Fruit fly (Drosophila melanogaster): ENCODE data around the gene CG11151.

CG11151 gene

DNA sequence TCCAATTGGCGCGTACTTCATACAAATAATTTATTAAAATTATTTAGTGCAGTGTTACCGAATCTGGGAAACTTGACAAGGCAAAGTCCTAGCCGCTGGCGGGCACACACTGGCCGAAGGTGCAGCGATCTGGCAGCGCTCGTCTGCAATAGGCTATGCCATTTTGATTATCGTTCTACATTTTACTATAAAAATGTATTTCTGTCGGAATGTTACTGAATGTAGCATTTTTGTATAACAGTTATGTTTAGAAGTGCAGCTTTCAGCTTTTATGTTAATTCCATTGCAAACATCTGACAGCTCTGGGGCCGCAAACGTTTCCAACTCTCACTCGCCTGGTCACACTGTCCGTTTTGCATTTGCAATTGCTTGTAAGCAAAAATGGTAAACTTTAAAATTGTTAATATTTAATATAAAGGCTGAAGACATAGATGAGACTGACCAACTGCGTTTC is 5.1 kb downstream of the CG11151 start, which contains the start of gene Grip91 (continued):
- no peak for TF ChIP-seq CG4707 (GFP tag; optimal IDR thresholded peaks at IDR 0.05)
- TF ChIP-seq CG15011 (GFP tag; optimal IDR thresholded peaks at IDR 0.05): no peak
- no peak for TF ChIP-seq psq (GFP tag; optimal IDR thresholded peaks at IDR 0.05)
- no peak for TF ChIP-seq CG4404 (GFP tag; IDR thresholded peaks at IDR 0.05)
- TF ChIP-seq CG8924 (tag; optimal IDR thresholded peaks at IDR 0.05): peak; percentile 35
- TF ChIP-seq CG1832 (GFP tag; optimal IDR thresholded peaks at IDR 0.05): no peak
- TF ChIP-seq CG5180 (GFP tag; optimal IDR thresholded peaks at IDR 0.05): no peak
- no peak for TF ChIP-seq Drgx (GFP tag; IDR thresholded peaks at IDR 0.05)
- no peak for TF ChIP-seq org-1 (GFP tag; optimal IDR thresholded peaks at IDR 0.05)
- peak; percentile 87 for TF ChIP-seq gfzf (GFP tag; optimal IDR thresholded peaks at IDR 0.05)
- no peak for TF ChIP-seq Hr78 (GFP tag; optimal IDR thresholded peaks at IDR 0.05)
- TF ChIP-seq zen2 (GFP tag; IDR thresholded peaks at IDR 0.05; ENCODE audit: partially characterized antibody): no peak
- TF ChIP-seq CG18262 (tag; optimal IDR thresholded peaks at IDR 0.05): no peak
- TF ChIP-seq CG2116 (GFP tag; optimal IDR thresholded peaks at IDR 0.05): peak; percentile 49
- TF ChIP-seq CG13775 (GFP tag; optimal IDR thresholded peaks at IDR 0.05): no peak
- no peak for TF ChIP-seq crol (GFP tag; IDR thresholded peaks at IDR 0.05)
- TF ChIP-seq hkb (optimal IDR thresholded peaks at IDR 0.05): peak; percentile 95
- no peak for TF ChIP-seq hkb (GFP tag; IDR thresholded peaks at IDR 0.05)
- no peak for TF ChIP-seq Dip2 (GFP tag; IDR thresholded peaks at IDR 0.05)
- no peak for TF ChIP-seq Lpt (GFP tag; optimal IDR thresholded peaks at IDR 0.05)
- no peak for TF ChIP-seq seq (GFP tag; IDR thresholded peaks at IDR 0.05)
- peak; percentile 11 for TF ChIP-seq CHES-1-like (GFP tag; optimal IDR thresholded peaks at IDR 0.05)
- no peak for TF ChIP-seq Doc3 (GFP tag; IDR thresholded peaks at IDR 0.05; ENCODE audit: partially characterized antibody)
- TF ChIP-seq peb (GFP tag; IDR thresholded peaks at IDR 0.05): no peak
- no peak for TF ChIP-seq stc (GFP tag; IDR thresholded peaks at IDR 0.05)
- TF ChIP-seq tgo (GFP tag; IDR thresholded peaks at IDR 0.05): no peak
- no peak for TF ChIP-seq ranshi (GFP tag; IDR thresholded peaks at IDR 0.05)
- TF ChIP-seq CG11695 (GFP tag; IDR thresholded peaks at IDR 0.05): no peak
- TF ChIP-seq bbx (GFP tag; IDR thresholded peaks at IDR 0.05; ENCODE audit: partially characterized antibody): peak; percentile 43; the same call in 1 of the 2 replicates
- peak; percentile 80 for TF ChIP-seq MBD-R2 (GFP tag; IDR thresholded peaks at IDR 0.05)
- TF ChIP-seq CG15514 (GFP tag; optimal IDR thresholded peaks at IDR 0.05): peak; percentile 75
- TF ChIP-seq YL-1 (GFP tag; optimal IDR thresholded peaks at IDR 0.05): peak; percentile 79
- TF ChIP-seq CG4854 (GFP tag; optimal IDR thresholded peaks at IDR 0.05): no peak
- no peak for TF ChIP-seq Eip74EF (GFP tag; optimal IDR thresholded peaks at IDR 0.05)
- no peak for TF ChIP-seq CG31388 (GFP tag; optimal IDR thresholded peaks at IDR 0.05)
- no peak for TF ChIP-seq lmd (GFP tag; IDR thresholded peaks at IDR 0.05)
- no peak for TF ChIP-seq CG18476 (GFP tag; optimal IDR thresholded peaks at IDR 0.05)
- no peak for TF ChIP-seq CG18764 (GFP tag; optimal IDR thresholded peaks at IDR 0.05)
- TF ChIP-seq CG10147 (GFP tag; optimal IDR thresholded peaks at IDR 0.05): no peak
- TF ChIP-seq CG18619 (GFP tag; optimal IDR thresholded peaks at IDR 0.05): no peak
- no peak for TF ChIP-seq Hr3 (GFP tag; optimal IDR thresholded peaks at IDR 0.05)
- TF ChIP-seq dan (GFP tag; IDR thresholded peaks at IDR 0.05): no peak
- peak; percentile 25 for TF ChIP-seq CG8290 (GFP tag; optimal IDR thresholded peaks at IDR 0.05)
- peak in 1 of 2 experiments; percentile 29 for TF ChIP-seq CG8290 (tag; optimal IDR thresholded peaks at IDR 0.05)
- TF ChIP-seq CG9797 (GFP tag; optimal IDR thresholded peaks at IDR 0.05): peak; percentile 87
- no peak for TF ChIP-seq CG12155 (GFP tag; optimal IDR thresholded peaks at IDR 0.05)
- peak; percentile 21; the same call in 1 of the 2 replicates for TF ChIP-seq slbo (GFP tag; IDR thresholded peaks at IDR 0.05)
- TF ChIP-seq wor (GFP tag; IDR thresholded peaks at IDR 0.05): no peak
- TF ChIP-seq emc (GFP tag; optimal IDR thresholded peaks at IDR 0.05): no peak
- peak in 1 of 2 experiments; percentile 19 for TF ChIP-seq insv (GFP tag; optimal IDR thresholded peaks at IDR 0.05)
- no peak for TF ChIP-seq CG11456 (GFP tag; IDR thresholded peaks at IDR 0.05)
- TF ChIP-seq Rfx (GFP tag; IDR thresholded peaks at IDR 0.05): 0 out of 2 replicates have a peak, but pooled peaks have one; percentile 18
